Worm (Caenorhabditis elegans) whole organism, L2 larva: ENCODE results near the gene K11H12.3.

Experiments
- ceh-16 ChIP-seq: fragments of 150-350 bp; optimal IDR thresholded peaks from 2 replicates; lab custom pipeline; 2014; ENCODE audit warnings: missing biosample characterization, missing genetic modification characterization
- lin-13 ChIP-seq: fragments of 150-350 bp; optimal IDR thresholded peaks from 2 replicates; lab custom pipeline; 2014; ENCODE audit warnings: missing biosample characterization, missing genetic modification reagents, missing genetic modification characterization

DNA sequence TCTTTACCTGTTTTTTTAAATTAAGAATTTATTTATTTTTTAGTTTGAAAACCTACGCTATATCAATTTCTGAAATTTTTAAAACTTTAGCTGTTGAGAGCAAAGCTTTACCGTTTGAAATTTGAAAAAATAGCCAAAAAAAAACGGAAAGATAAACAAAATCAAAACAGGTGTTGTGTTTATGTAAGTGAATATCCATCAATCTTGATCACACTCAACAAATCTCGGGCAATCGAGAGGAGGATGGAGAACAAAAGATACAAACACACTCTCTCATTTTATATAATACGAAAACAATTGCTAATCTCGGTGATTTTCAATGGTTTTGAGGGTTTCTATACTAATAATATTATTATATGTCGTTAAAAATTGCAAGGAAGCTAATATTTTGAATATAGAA is 11.7 kb downstream of the K11H12.3 start:
- TF ChIP-seq lin-13, result no peak
- TF ChIP-seq ceh-16 (tag; lab: Kevin White, UChicago), result no peak
